Worm (Caenorhabditis elegans): Measurements from ENCODE around the gene hpo-19.

DNA sequence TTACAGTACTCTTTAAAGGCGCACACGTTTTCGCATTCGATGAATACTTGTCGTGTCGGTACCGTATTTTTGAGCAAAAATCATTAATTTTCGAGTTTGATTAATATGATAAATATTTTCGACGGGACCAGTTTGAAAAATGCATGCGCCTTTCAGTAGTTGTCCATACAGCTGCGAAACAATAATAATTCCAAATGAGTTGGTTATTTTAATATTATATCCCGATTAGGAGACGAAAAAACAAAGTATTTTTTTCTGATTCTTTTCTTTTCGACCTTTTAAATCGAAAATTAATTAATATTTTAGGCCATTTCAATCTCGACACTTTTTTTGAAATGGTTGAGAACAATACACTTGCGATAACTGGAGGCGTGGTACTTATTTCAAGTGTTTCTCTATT, 2.2 kb downstream of the hpo-19 start, which contains the start of gene T05H4.4:
- TF ChIP-seq flt-1 (GFP tag; IDR thresholded peaks at IDR 0.05) (no peak), ref-1 (GFP tag; conservative IDR thresholded peaks at IDR 0.05) (no peak), tab-1 (GFP tag; IDR thresholded peaks at IDR 0.05) (no peak), klf-2 (GFP tag; conservative IDR thresholded peaks at IDR 0.05) (no peak), med-1 (GFP tag; optimal IDR thresholded peaks at IDR 0.05; ENCODE audit: insufficient read depth) (no peak), T22C8.4 (GFP tag; IDR thresholded peaks at IDR 0.05) (no peak)
